Fruit fly (Drosophila melanogaster): ENCODE data around the gene CG17110.

Gene CG17110

dm6 chr3R:23126241-23127022, 34.9 kb downstream of the CG17110 start, which contains the start of gene CG31365 (continued):
- no peak for TF ChIP-seq Nf-YB (GFP tag; optimal IDR thresholded peaks at IDR 0.05)
- TF ChIP-seq CG11085 (GFP tag; IDR thresholded peaks at IDR 0.05) = no peak
- peak; percentile 24; the same call in 1 of the 3 replicates for TF ChIP-seq Opbp (GFP tag; IDR thresholded peaks at IDR 0.05; ENCODE audit: partially characterized antibody)
- no peak for TF ChIP-seq sens-2 (GFP tag; IDR thresholded peaks at IDR 0.05)
- TF ChIP-seq CG2875 (GFP tag; optimal IDR thresholded peaks at IDR 0.05) = no peak
- TF ChIP-seq HHEX (GFP tag; optimal IDR thresholded peaks at IDR 0.05) = no peak
- no peak for TF ChIP-seq vnd (GFP tag; IDR thresholded peaks at IDR 0.05; ENCODE audit: partially characterized antibody)
- no peak for TF ChIP-seq wor (GFP tag; IDR thresholded peaks at IDR 0.05)
- TF ChIP-seq pnt (GFP tag; optimal IDR thresholded peaks at IDR 0.05) = no peak
- no peak for TF ChIP-seq tio (GFP tag; optimal IDR thresholded peaks at IDR 0.05)
- TF ChIP-seq CG1647 (GFP tag; optimal IDR thresholded peaks at IDR 0.05) = no peak
- TF ChIP-seq CG12391 (tag; optimal IDR thresholded peaks at IDR 0.05) = peak; percentile 31
- TF ChIP-seq CG18764 (GFP tag; optimal IDR thresholded peaks at IDR 0.05) = no peak

- TF ChIP-seq CG31388 (GFP tag; optimal IDR thresholded peaks at IDR 0.05) = no peak
- TF ChIP-seq wek (GFP tag; optimal IDR thresholded peaks at IDR 0.05) = no peak
- no peak for TF ChIP-seq tap (tag; optimal IDR thresholded peaks at IDR 0.05)
- no peak for TF ChIP-seq ttk (GFP tag; IDR thresholded peaks at IDR 0.05)
- TF ChIP-seq ranshi (GFP tag; IDR thresholded peaks at IDR 0.05) = no peak
- TF ChIP-seq croc (GFP tag; conservative IDR thresholded peaks at IDR 0.05) = no peak
- no peak for TF ChIP-seq Dip3 (GFP tag; optimal IDR thresholded peaks at IDR 0.05)
- no peak for TF ChIP-seq crc (GFP tag; optimal IDR thresholded peaks at IDR 0.05)
- TF ChIP-seq Rfx (GFP tag; IDR thresholded peaks at IDR 0.05) = no peak
- TF ChIP-seq B-H1 (GFP tag; IDR thresholded peaks at IDR 0.05) = no peak
- no peak for TF ChIP-seq seq (GFP tag; IDR thresholded peaks at IDR 0.05)
- TF ChIP-seq mam (GFP tag; optimal IDR thresholded peaks at IDR 0.05) = peak; percentile 9
- TF ChIP-seq Atf-2 (GFP tag; optimal IDR thresholded peaks at IDR 0.05) = no peak
- TF ChIP-seq CG18262 (tag; optimal IDR thresholded peaks at IDR 0.05) = peak; percentile 25
- TF ChIP-seq lmd (GFP tag; IDR thresholded peaks at IDR 0.05) = no peak
- no peak for TF ChIP-seq fru (optimal IDR thresholded peaks at IDR 0.05)
- no peak for TF ChIP-seq Fer1 (GFP tag; optimal IDR thresholded peaks at IDR 0.05)
- TF ChIP-seq CG5953 (GFP tag; IDR thresholded peaks at IDR 0.05) = no peak
- TF ChIP-seq CG14667 (GFP tag; IDR thresholded peaks at IDR 0.05) = no peak
- TF ChIP-seq CG11696 (GFP tag; IDR thresholded peaks at IDR 0.05) = no peak
- TF ChIP-seq CG8089 (GFP tag; optimal IDR thresholded peaks at IDR 0.05) = no peak
- no peak for TF ChIP-seq CG43689 (GFP tag; IDR thresholded peaks at IDR 0.05)
- no peak for TF ChIP-seq CG4424 (GFP tag; optimal IDR thresholded peaks at IDR 0.05)
- no peak for TF ChIP-seq Jarid2 (GFP tag; optimal IDR thresholded peaks at IDR 0.05)
- TF ChIP-seq nerfin-1 (tag; optimal IDR thresholded peaks at IDR 0.05) = peak; percentile 91
- no peak for TF ChIP-seq hth (optimal IDR thresholded peaks at IDR 0.05)
- no peak for TF ChIP-seq Hr3 (GFP tag; optimal IDR thresholded peaks at IDR 0.05)
- no peak for TF ChIP-seq CG15073 (GFP tag; optimal IDR thresholded peaks at IDR 0.05)
- TF ChIP-seq Spps (tag; optimal IDR thresholded peaks at IDR 0.05) = no peak
- TF ChIP-seq CG18599 (GFP tag; optimal IDR thresholded peaks at IDR 0.05) = no peak
- TF ChIP-seq sna (GFP tag; IDR thresholded peaks at IDR 0.05; ENCODE audit: partially characterized antibody) = peak; percentile 73; the same call in 1 of the 2 replicates
- peak; percentile 93 for TF ChIP-seq CG13287 (GFP tag; IDR thresholded peaks at IDR 0.05; ENCODE audit: partially characterized antibody)
- TF ChIP-seq CG8924 (tag; optimal IDR thresholded peaks at IDR 0.05) = no peak
- TF ChIP-seq dan (GFP tag; IDR thresholded peaks at IDR 0.05) = no peak
- peak; percentile 32; the same call in 1 of the 2 replicates for TF ChIP-seq CG3847 (GFP tag; IDR thresholded peaks at IDR 0.05)
- no peak for TF ChIP-seq CG7839 (tag; optimal IDR thresholded peaks at IDR 0.05)
- TF ChIP-seq CG12219 (GFP tag; optimal IDR thresholded peaks at IDR 0.05) = no peak
- no peak for TF ChIP-seq CG17612 (GFP tag; IDR thresholded peaks at IDR 0.05)
Observed at dm6 chr3R:23127796-23128195, 36.3 kb downstream of the CG17110 start, which contains the start of gene CG31457. Gene CG31457, minus strand, starts transcription at chr3R:23127981.

All from whole organism, embryonic.